Worm (Caenorhabditis elegans) whole organism, L1 larva: ENCODE measurements around the gene tor-2.

ENCODE experiments used
- C34B4.2 ChIP-seq: sonication (generic microtip); optimal IDR thresholded peaks from 2 replicates; lab custom pipeline; 2017; ENCODE audit warnings: mild to moderate bottlenecking, missing genetic modification characterization, missing compliant biosample characterization
- aly-2 ChIP-seq: fragments of 150-350 bp; optimal IDR thresholded peaks from 2 replicates; lab custom pipeline; 2014; ENCODE audit warnings: missing biosample characterization, missing genetic modification characterization
- fkh-10 ChIP-seq: sonication (generic microtip); optimal IDR thresholded peaks from 2 replicates; lab custom pipeline; 2017; ENCODE audit warnings: missing biosample characterization, missing genetic modification reagents, missing genetic modification characterization
- lin-13 ChIP-seq: fragments of 150-350 bp; optimal IDR thresholded peaks from 2 replicates; lab custom pipeline; 2014; ENCODE audit warnings: missing biosample characterization, missing genetic modification reagents, missing genetic modification characterization
- nhr-28 ChIP-seq: fragments of 150-350 bp; optimal IDR thresholded peaks from 2 replicates; lab custom pipeline; 2014; ENCODE audit warnings: missing biosample characterization, missing genetic modification characterization
- nhr-71 ChIP-seq: sonication (generic microtip); optimal IDR thresholded peaks from 2 replicates; lab custom pipeline; 2016; ENCODE audit warnings: mild to moderate bottlenecking, missing genetic modification characterization, moderate library complexity, missing compliant biosample characterization

ce11 chrIV:13945188-13945587 lies 38.8 kb downstream of the tor-2 start:
- no peak for TF ChIP-seq fkh-10 (GFP tag; lab: Kevin White, UChicago)
- no peak for TF ChIP-seq aly-2
- no peak for TF ChIP-seq nhr-28 (tag; lab: Kevin White, UChicago)
- no peak for TF ChIP-seq lin-13
- no peak for TF ChIP-seq C34B4.2 (tag; lab: Kevin White, UChicago)
- TF ChIP-seq nhr-71 (tag; lab: Kevin White, UChicago) = no peak
